Fruit fly (Drosophila melanogaster): ENCODE data around the gene Nup35.

Nup35 gene

dm6 chrX:18692948-18693502, 45.0 kb downstream of the Nup35 start, which contains the start of gene Cyp18a1:
Cyp18a1 (minus strand) TSS chrX:18693042.
- peak; percentile 11; the same call in 1 of the 2 replicates for TF ChIP-seq Bgb (GFP tag; IDR thresholded peaks at IDR 0.05; ENCODE audit: partially characterized antibody)
- no peak for TF ChIP-seq hkb (optimal IDR thresholded peaks at IDR 0.05)
- TF ChIP-seq hkb (GFP tag; IDR thresholded peaks at IDR 0.05): no peak
- TF ChIP-seq Deaf1 (tag; optimal IDR thresholded peaks at IDR 0.05): peak; percentile 68
- peak; percentile 47 for TF ChIP-seq CG10543 (GFP tag; optimal IDR thresholded peaks at IDR 0.05)
- peak; percentile 94 for TF ChIP-seq z (GFP tag; IDR thresholded peaks at IDR 0.05)
- TF ChIP-seq CG12769 (tag; optimal IDR thresholded peaks at IDR 0.05): peak; percentile 12
- peak; percentile 51; the same call in 1 of the 3 replicates for TF ChIP-seq CG6175 (GFP tag; IDR thresholded peaks at IDR 0.05)
- TF ChIP-seq Adf1 (GFP tag; IDR thresholded peaks at IDR 0.05): peak; percentile 82
- TF ChIP-seq crol (GFP tag; IDR thresholded peaks at IDR 0.05): peak; percentile 99
- TF ChIP-seq vvl (GFP tag; IDR thresholded peaks at IDR 0.05): 0 out of 2 replicates have a peak, but pooled peaks have one; percentile 23
- no peak for TF ChIP-seq vnd (GFP tag; IDR thresholded peaks at IDR 0.05; ENCODE audit: partially characterized antibody)
- no peak for TF ChIP-seq CG18476 (GFP tag; optimal IDR thresholded peaks at IDR 0.05)
- no peak for TF ChIP-seq CG1233 (GFP tag; optimal IDR thresholded peaks at IDR 0.05)
- peak; percentile 38 for TF ChIP-seq CG3163 (GFP tag; optimal IDR thresholded peaks at IDR 0.05)
- TF ChIP-seq Blimp-1 (GFP tag; optimal IDR thresholded peaks at IDR 0.05): peak; percentile 36
- peak; percentile 64 for TF ChIP-seq Med (GFP tag)
- TF ChIP-seq CG11696 (GFP tag; IDR thresholded peaks at IDR 0.05): no peak
- peak; percentile 99 for TF ChIP-seq CG5180 (GFP tag; optimal IDR thresholded peaks at IDR 0.05)

DNA sequence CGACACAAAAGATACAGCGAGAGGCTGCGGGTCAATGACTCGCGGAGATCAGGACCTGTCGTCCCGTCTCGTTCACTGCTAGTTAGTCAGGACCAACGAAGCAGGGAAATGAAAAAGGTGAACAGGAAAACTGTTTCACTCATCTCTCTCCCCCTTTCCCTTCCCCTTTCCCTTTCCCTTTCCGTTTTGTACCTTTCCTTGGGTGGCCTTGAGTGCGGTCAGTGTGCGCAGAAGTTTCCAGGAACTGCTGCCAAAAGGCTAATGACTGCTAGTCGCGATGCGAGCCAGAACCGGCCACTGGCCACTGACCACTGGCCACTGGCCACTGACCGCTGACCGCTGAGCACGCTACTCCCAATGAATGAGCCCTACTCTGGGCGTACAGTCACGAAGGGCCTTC, 47.6 kb downstream of the Nup35 start:
- TF ChIP-seq tll (GFP tag; optimal IDR thresholded peaks at IDR 0.05) (peak in 1 of 2 experiments; percentile 84), Scr (GFP tag; IDR thresholded peaks at IDR 0.05; ENCODE audit: partially characterized antibody) (no peak), wek (GFP tag; optimal IDR thresholded peaks at IDR 0.05) (no peak), zen (tag; optimal IDR thresholded peaks at IDR 0.05) (peak; percentile 34), CG13296 (GFP tag; optimal IDR thresholded peaks at IDR 0.05) (no peak), sd (tag; optimal IDR thresholded peaks at IDR 0.05) (no peak), NfI (GFP tag; optimal IDR thresholded peaks at IDR 0.05) (no peak), CG15479 (GFP tag; optimal IDR thresholded peaks at IDR 0.05) (peak; percentile 22), Hand (GFP tag; optimal IDR thresholded peaks at IDR 0.05) (no peak), PHDP (tag; optimal IDR thresholded peaks at IDR 0.05) (no peak), CG3995 (GFP tag; optimal IDR thresholded peaks at IDR 0.05) (no peak), crc (GFP tag; optimal IDR thresholded peaks at IDR 0.05) (no peak), pho (GFP tag; optimal IDR thresholded peaks at IDR 0.05) (no peak), Camta (GFP tag; optimal IDR thresholded peaks at IDR 0.05) (no peak), row (GFP tag; IDR thresholded peaks at IDR 0.05) (no peak), CG18262 (tag; optimal IDR thresholded peaks at IDR 0.05) (no peak), Dll (GFP tag; IDR thresholded peaks at IDR 0.05; ENCODE audit: partially characterized antibody) (no peak), MBD-R2 (GFP tag; IDR thresholded peaks at IDR 0.05) (no peak), crol (GFP tag; IDR thresholded peaks at IDR 0.05) (peak; percentile 40; the same call in 1 of the 2 replicates), Awh (GFP tag; IDR thresholded peaks at IDR 0.05) (no peak)

All from whole organism, embryonic.